Fruit fly (Drosophila melanogaster) whole organism, embryonic: ENCODE results near the gene CG5500.

Source experiments
- CG15479 ChIP-seq: fragments of 200-800 bp; sonication (Bioruptor generic); optimal IDR thresholded peaks from 3 replicates; lab custom pipeline; 2019; ENCODE audit warnings: missing biosample characterization, mild to moderate bottlenecking, missing genetic modification characterization, moderate library complexity
- CG18599 ChIP-seq: fragments of 200-800 bp; sonication (Bioruptor generic); optimal IDR thresholded peaks from 3 replicates; lab custom pipeline; 2017; ENCODE audit warnings: missing biosample characterization, missing genetic modification characterization, mild to moderate bottlenecking, moderate library complexity, missing genetic modification reagents
- CG30431 ChIP-seq: fragments of 200-800 bp; sonication (Bioruptor generic); optimal IDR thresholded peaks from 2 replicates; lab custom pipeline; 2017; ENCODE audit warnings: missing biosample characterization, missing genetic modification characterization
- CG3726 ChIP-seq: fragments of 200-800 bp; sonication (Bioruptor generic); IDR thresholded peaks from 3 replicates; pipeline ENCODE4, ENCODE4 v1.3.6; 2022; ENCODE audit warnings: missing biosample characterization, missing genetic modification characterization
- HLH4C ChIP-seq: fragments of 200-800 bp; sonication (Bioruptor generic); IDR thresholded peaks from 3 replicates; pipeline ENCODE4 v1.3.6; 2022; ENCODE audit warnings: missing biosample characterization, missing genetic modification characterization; ENCODE audit not compliant: partially characterized antibody
- ab ChIP-seq: fragments of 200-800 bp; sonication (Bioruptor generic); optimal IDR thresholded peaks from 2 replicates; lab custom pipeline; 2016; ENCODE audit warnings: missing biosample characterization, missing genetic modification characterization
- pfk ChIP-seq: fragments of 200-800 bp; sonication (Bioruptor generic); optimal IDR thresholded peaks from 2 replicates; lab custom pipeline; 2018; ENCODE audit warnings: missing biosample characterization, mild to moderate bottlenecking, missing genetic modification characterization, moderate library complexity
- pho ChIP-seq: fragments of 200-800 bp; sonication (Bioruptor generic); optimal IDR thresholded peaks from 2 replicates; lab custom pipeline; 2016; ENCODE audit warnings: missing biosample characterization, missing genetic modification characterization
- repo ChIP-seq: fragments of 200-800 bp; sonication (Bioruptor generic); optimal IDR thresholded peaks from 2 replicates; lab custom pipeline; 2016; ENCODE audit warnings: missing biosample characterization, missing genetic modification characterization
- so ChIP-seq: fragments of 200-800 bp; sonication (Bioruptor generic); IDR thresholded peaks from 3 replicates; pipeline ENCODE4 v1.3.6; 2022; ENCODE audit warnings: missing biosample characterization, missing genetic modification characterization
- usp ChIP-seq: fragments of >200 bp; optimal IDR thresholded peaks from 2 replicates; lab custom pipeline; 2017; ENCODE audit warnings: missing biosample characterization, missing genetic modification characterization

dm6 chr3R:26908750-26909149, 32.3 kb downstream of the CG5500 start:
- TF ChIP-seq CG3726 (GFP tag; lab: Robert Waterston, UW) (no peak), CG30431 (GFP tag; lab: Kevin White, UChicago) (no peak), pho (GFP tag; lab: Kevin White, UChicago) (no peak), CG18599 (GFP tag; lab: Kevin White, UChicago) (peak; percentile 8), repo (no peak), HLH4C (GFP tag; lab: Robert Waterston, UW) (no peak), usp (GFP tag; lab: Kevin White, UChicago) (no peak), CG15479 (GFP tag; lab: Kevin White, UChicago) (no peak), so (GFP tag; lab: Robert Waterston, UW) (0 out of 3 replicates have a peak, but pooled peaks have one; percentile 21), pfk (GFP tag; lab: Kevin White, UChicago) (no peak), ab (GFP tag; lab: Kevin White, UChicago) (no peak)
